Fruit fly (Drosophila melanogaster) whole organism, pupa: ENCODE measurements around the gene Dbct.
A peak's percentile ranks its signal among the peaks of the same experiment; 100 is the strongest.

Experiments used
- CG13204 ChIP-seq: fragments of 200-800 bp; sonication (Bioruptor generic); optimal IDR thresholded peaks from 2 replicates; lab custom pipeline; 2018; ENCODE audit warnings: missing biosample characterization, mild to moderate bottlenecking, missing genetic modification characterization, moderate library complexity
- CG32121 ChIP-seq: fragments of 200-800 bp; sonication (Bioruptor generic); IDR thresholded peaks from 2 replicates; pipeline ENCODE4 v1.3.6; 2022; ENCODE audit warnings: missing biosample characterization, missing genetic modification characterization
- CG34367 ChIP-seq: fragments of 200-800 bp; sonication (Bioruptor generic); optimal IDR thresholded peaks from 2 replicates; lab custom pipeline; 2018; ENCODE audit warnings: missing biosample characterization, mild to moderate bottlenecking, missing genetic modification characterization
- CG4496 ChIP-seq: fragments of 200-800 bp; sonication (Bioruptor generic); IDR thresholded peaks from 3 replicates; pipeline ENCODE4 v1.3.6; 2022; ENCODE audit warnings: missing biosample characterization, missing genetic modification characterization
- CG8159 ChIP-seq: fragments of 200-800 bp; sonication (Bioruptor generic); optimal IDR thresholded peaks from 3 replicates; lab custom pipeline; 2018; ENCODE audit warnings: missing biosample characterization, mild to moderate bottlenecking, missing genetic modification characterization, moderate library complexity
- CG8301 ChIP-seq: fragments of 200-800 bp; sonication (Bioruptor generic); optimal IDR thresholded peaks from 2 replicates; lab custom pipeline; 2018; ENCODE audit warnings: missing biosample characterization, mild to moderate bottlenecking, missing genetic modification characterization
- CG9948 ChIP-seq: fragments of 200-800 bp; sonication (Bioruptor generic); optimal IDR thresholded peaks from 2 replicates; lab custom pipeline; 2018; ENCODE audit warnings: missing biosample characterization, mild to moderate bottlenecking, missing genetic modification characterization, moderate library complexity
- EcR ChIP-seq: fragments of 200-800 bp; sonication (Bioruptor generic); optimal IDR thresholded peaks from 3 replicates; lab custom pipeline; 2019; ENCODE audit warnings: missing biosample characterization, missing genetic modification characterization, mild to moderate bottlenecking, moderate library complexity, missing genetic modification reagents
- Pif1B ChIP-seq: fragments of 200-800 bp; sonication (Bioruptor generic); optimal IDR thresholded peaks from 3 replicates; lab custom pipeline; 2016; ENCODE audit warnings: missing biosample characterization, missing genetic modification characterization
- Snoo ChIP-seq: fragments of 200-800 bp; sonication (Bioruptor generic); optimal IDR thresholded peaks from 3 replicates; lab custom pipeline; 2017; ENCODE audit warnings: missing biosample characterization, mild to moderate bottlenecking, missing genetic modification characterization, inconsistent platforms

dm6 chrX:15042499-15042898 lies 43.4 kb upstream of the Dbct start:
- TF ChIP-seq Pif1B (GFP tag; lab: Kevin White, UChicago) (no peak), CG4496 (peak; percentile 68; the same call in 2 of the 3 replicates), CG13204 (no peak), CG8301 (tag; lab: Kevin White, UChicago) (no peak), EcR (no peak), Snoo (tag; lab: Kevin White, UChicago) (no peak), CG9948 (peak; percentile 2), CG8159 (peak; percentile 8), CG34367 (no peak), CG32121 (GFP tag; lab: Robert Waterston, UW) (peak; percentile 62)
